Worm (Caenorhabditis elegans): Measurements from ENCODE around the gene Y73B6BL.29.

- no peak for TF ChIP-seq ccch-3 (GFP tag; optimal IDR thresholded peaks at IDR 0.05)
- no peak for TF ChIP-seq aptf-3 (GFP tag; IDR thresholded peaks at IDR 0.05)
These were observed 4.7 kb downstream of the Y73B6BL.29 start, which contains the start of gene lsm-8 for ce11 chrIV:6326448-6326847.
